Worm (Caenorhabditis elegans) whole organism, L1 larva: ENCODE measurements around the gene T07F10.3.

Source experiments
- Y116A8C.19 ChIP-seq: sonication (generic microtip); optimal IDR thresholded peaks from 2 replicates; lab custom pipeline; 2016; ENCODE audit warnings: missing compliant biosample characterization, missing genetic modification characterization, borderline replicate concordance
- aha-1 ChIP-seq: fragments of 150-350 bp; optimal IDR thresholded peaks from 2 replicates; lab custom pipeline; 2014; ENCODE audit warnings: missing biosample characterization, missing genetic modification characterization
- aly-2 ChIP-seq: fragments of 150-350 bp; optimal IDR thresholded peaks from 2 replicates; lab custom pipeline; 2014; ENCODE audit warnings: missing biosample characterization, missing genetic modification characterization
- blmp-1 ChIP-seq: fragments of 150-350 bp; optimal IDR thresholded peaks from 2 replicates; lab custom pipeline; 2014; ENCODE audit warnings: missing biosample characterization, missing genetic modification characterization
- ceh-63 ChIP-seq: fragments of 200-800 bp; sonication (Bioruptor generic); optimal IDR thresholded peaks from 2 replicates; lab custom pipeline; 2018; ENCODE audit warnings: mild to moderate bottlenecking, missing genetic modification characterization, missing compliant biosample characterization
- ceh-82 ChIP-seq, 3 experiments: fragments of 150-350 bp in 1 of 3; sonication (generic microtip) in 2 of 3; optimal IDR thresholded peaks; 2 replicates each; lab custom pipeline; 2014 to 2017; ENCODE audit warnings: missing biosample characterization in 3 of 3, missing genetic modification characterization in 3 of 3
- ces-1 ChIP-seq: fragments of 150-350 bp; optimal IDR thresholded peaks from 2 replicates; lab custom pipeline; 2014; ENCODE audit warnings: missing biosample characterization, missing genetic modification reagents, missing genetic modification characterization
- dpl-1 ChIP-seq, 3 experiments: fragments of 150-350 bp in 2 of 3; sonication (generic microtip) in 1 of 3; optimal IDR thresholded peaks; 2 replicates each; lab custom pipeline; 2014 to 2017; ENCODE audit warnings: missing biosample characterization in 3 of 3, missing genetic modification characterization in 3 of 3, missing genetic modification reagents in 3 of 3
- dsc-1 ChIP-seq: sonication (generic microtip); optimal IDR thresholded peaks from 2 replicates; lab custom pipeline; 2016; ENCODE audit warnings: mild to moderate bottlenecking, missing genetic modification characterization, missing compliant biosample characterization
- efl-1 ChIP-seq, 4 experiments: fragments of 150-350 bp; optimal IDR thresholded peaks in 3 of 4; peaks in 1 of 4; 1 replicate in 1 of 4; 2 replicates in 3 of 4; lab custom pipeline; 2014; ENCODE audit warnings: missing biosample characterization in 2 of 4, missing genetic modification characterization in 2 of 4, missing genetic modification reagents in 2 of 4
- efl-3 ChIP-seq: fragments of 200-800 bp; sonication (Bioruptor generic); optimal IDR thresholded peaks from 2 replicates; lab custom pipeline; 2018; ENCODE audit warnings: mild to moderate bottlenecking, missing genetic modification characterization, missing compliant biosample characterization
- egl-13 ChIP-seq: sonication (generic microtip); optimal IDR thresholded peaks from 2 replicates; lab custom pipeline; 2016; ENCODE audit warnings: missing genotype, missing genetic modification reagents, missing genetic modification characterization, missing compliant biosample characterization
- egl-27 ChIP-seq, 2 experiments: fragments of 150-350 bp in 1 of 2; sonication (generic microtip); optimal IDR thresholded peaks; 3 replicates each; lab custom pipeline; 2017 to 2018; ENCODE audit warnings: missing biosample characterization in 2 of 2, missing genetic modification characterization in 2 of 2, missing genetic modification reagents in 2 of 2
- elt-2 ChIP-seq: sonication (generic microtip); optimal IDR thresholded peaks from 2 replicates; lab custom pipeline; 2016; ENCODE audit warnings: missing genetic modification characterization, mild to moderate bottlenecking, inconsistent platforms, missing compliant biosample characterization, missing genetic modification reagents
- ets-5 ChIP-seq: fragments of 200-800 bp; sonication (Bioruptor generic); IDR thresholded peaks from 2 replicates; pipeline ENCODE4 v1.3.6; 2022; ENCODE audit warnings: missing genetic modification characterization, missing compliant biosample characterization
- fkh-10 ChIP-seq: sonication (generic microtip); optimal IDR thresholded peaks from 2 replicates; lab custom pipeline; 2017; ENCODE audit warnings: missing biosample characterization, missing genetic modification reagents, missing genetic modification characterization
- fkh-8 ChIP-seq: sonication (generic microtip); optimal IDR thresholded peaks from 2 replicates; lab custom pipeline; 2016; ENCODE audit warnings: mild to moderate bottlenecking, missing genetic modification characterization, missing compliant biosample characterization
- hlh-17 ChIP-seq: fragments of 200-800 bp; sonication (Bioruptor generic); optimal IDR thresholded peaks from 2 replicates; lab custom pipeline; 2018; ENCODE audit warnings: missing genetic modification characterization, mild to moderate bottlenecking, missing compliant biosample characterization, moderate library complexity, borderline replicate concordance
- irx-1 ChIP-seq: sonication (generic microtip); optimal IDR thresholded peaks from 2 replicates; lab custom pipeline; 2016; ENCODE audit warnings: missing genetic modification characterization, missing compliant biosample characterization
- isw-1 ChIP-seq: fragments of 200-800 bp; sonication (Bioruptor generic); IDR thresholded peaks from 2 replicates; pipeline ENCODE4 v1.3.6; 2022; ENCODE audit warnings: missing genetic modification characterization, missing compliant biosample characterization
- jun-1 ChIP-seq: fragments of 150-350 bp; optimal IDR thresholded peaks from 2 replicates; lab custom pipeline; 2014; ENCODE audit warnings: missing biosample characterization, missing genetic modification reagents, missing genetic modification characterization
- lin-13 ChIP-seq: fragments of 150-350 bp; optimal IDR thresholded peaks from 2 replicates; lab custom pipeline; 2014; ENCODE audit warnings: missing biosample characterization, missing genetic modification reagents, missing genetic modification characterization
- lin-14 ChIP-seq: fragments of 200-800 bp; sonication (Bioruptor generic); optimal IDR thresholded peaks from 2 replicates; lab custom pipeline; 2018; ENCODE audit warnings: mild to moderate bottlenecking, missing genetic modification characterization, moderate library complexity, missing compliant biosample characterization
- lin-39 ChIP-seq: fragments of 150-350 bp; optimal IDR thresholded peaks from 2 replicates; lab custom pipeline; 2014; ENCODE audit warnings: missing biosample characterization, missing genetic modification reagents, missing genetic modification characterization
- lsy-2 ChIP-seq, 2 experiments: fragments of 150-350 bp; optimal IDR thresholded peaks; 2 replicates each; lab custom pipeline; 2014; ENCODE audit warnings: missing biosample characterization in 2 of 2, missing genetic modification characterization in 2 of 2
- mab-9 ChIP-seq: fragments of 200-800 bp; sonication (Bioruptor generic); IDR thresholded peaks from 2 replicates; pipeline ENCODE4 v1.3.6; 2022; ENCODE audit warnings: missing genetic modification reagents, missing genetic modification characterization, missing compliant biosample characterization
- mdl-1 ChIP-seq, 2 experiments: fragments of 150-350 bp; optimal IDR thresholded peaks; 2 replicates each; lab custom pipeline; 2014 to 2017; ENCODE audit warnings: missing biosample characterization in 2 of 2, missing genetic modification characterization in 2 of 2, inconsistent platforms in 1 of 2
- mef-2 ChIP-seq: fragments of 150-350 bp; optimal IDR thresholded peaks from 2 replicates; lab custom pipeline; 2014; ENCODE audit warnings: missing biosample characterization, missing genetic modification characterization
- mep-1 ChIP-seq: fragments of 150-350 bp; optimal IDR thresholded peaks from 2 replicates; lab custom pipeline; 2014; ENCODE audit warnings: missing biosample characterization, missing genetic modification characterization
- nhr-11 ChIP-seq: fragments of 150-350 bp; optimal IDR thresholded peaks from 2 replicates; lab custom pipeline; 2014; ENCODE audit warnings: missing biosample characterization, missing genetic modification characterization
- nhr-12 ChIP-seq: sonication (generic microtip); optimal IDR thresholded peaks from 2 replicates; lab custom pipeline; 2017; ENCODE audit warnings: missing biosample characterization, missing genetic modification characterization
- nhr-19 ChIP-seq: fragments of 200-800 bp; sonication (Bioruptor generic); conservative IDR thresholded peaks from 2 replicates; pipeline ENCODE4 v1.3.6; 2022; ENCODE audit warnings: missing genetic modification characterization, missing compliant biosample characterization
- nhr-20 ChIP-seq: sonication (generic microtip); optimal IDR thresholded peaks from 2 replicates; lab custom pipeline; 2016; ENCODE audit warnings: mild to moderate bottlenecking, missing genetic modification characterization, missing compliant biosample characterization
- nhr-237 ChIP-seq: fragments of 150-350 bp; optimal IDR thresholded peaks from 2 replicates; lab custom pipeline; 2014; ENCODE audit warnings: missing biosample characterization, missing genetic modification characterization
- nhr-28 ChIP-seq: fragments of 150-350 bp; optimal IDR thresholded peaks from 2 replicates; lab custom pipeline; 2014; ENCODE audit warnings: missing biosample characterization, missing genetic modification characterization
- nhr-47 ChIP-seq: sonication (generic microtip); optimal IDR thresholded peaks from 2 replicates; lab custom pipeline; 2016; ENCODE audit warnings: mild to moderate bottlenecking, missing genetic modification characterization, moderate library complexity, missing compliant biosample characterization
- nhr-71 ChIP-seq: sonication (generic microtip); optimal IDR thresholded peaks from 2 replicates; lab custom pipeline; 2016; ENCODE audit warnings: mild to moderate bottlenecking, missing genetic modification characterization, moderate library complexity, missing compliant biosample characterization
- nhr-76 ChIP-seq: sonication (generic microtip); optimal IDR thresholded peaks from 2 replicates; lab custom pipeline; 2017; ENCODE audit warnings: missing biosample characterization, missing genetic modification characterization
- nhr-77 ChIP-seq: fragments of 150-350 bp; optimal IDR thresholded peaks from 2 replicates; lab custom pipeline; 2014; ENCODE audit warnings: missing biosample characterization, missing genetic modification characterization
- nhr-85 ChIP-seq: sonication (generic microtip); peaks from one replicate; lab custom pipeline; 2016; ENCODE audit warnings: missing genetic modification characterization, inconsistent platforms, missing compliant biosample characterization
- pag-3 ChIP-seq: sonication (generic microtip); optimal IDR thresholded peaks from 2 replicates; lab custom pipeline; 2017; ENCODE audit warnings: missing genetic modification characterization, mild to moderate bottlenecking, missing compliant biosample characterization, antibody characterized with exemption, borderline replicate concordance; ENCODE audit not compliant: insufficient read depth
- pqm-1 ChIP-seq: sonication (generic microtip); optimal IDR thresholded peaks from 3 replicates; lab custom pipeline; 2017; ENCODE audit warnings: missing biosample characterization, missing genetic modification characterization
- rnt-1 ChIP-seq: sonication (generic microtip); optimal IDR thresholded peaks from 2 replicates; lab custom pipeline; 2016; ENCODE audit warnings: mild to moderate bottlenecking, missing genetic modification characterization, moderate library complexity, missing compliant biosample characterization
- skn-1 ChIP-seq: fragments of 150-350 bp; optimal IDR thresholded peaks from 2 replicates; lab custom pipeline; 2014; ENCODE audit warnings: missing biosample characterization, missing genetic modification characterization
- snpc-4 ChIP-seq: fragments of 150-350 bp; optimal IDR thresholded peaks from 2 replicates; lab custom pipeline; 2014; ENCODE audit warnings: missing biosample characterization, missing genetic modification characterization
- snu-23 ChIP-seq: sonication (generic microtip); optimal IDR thresholded peaks from 2 replicates; lab custom pipeline; 2016; ENCODE audit warnings: missing genetic modification characterization, missing compliant biosample characterization
- sptf-1 ChIP-seq: fragments of 150-350 bp; optimal IDR thresholded peaks from 2 replicates; lab custom pipeline; 2014; ENCODE audit warnings: missing biosample characterization, missing genetic modification characterization
- sup-37 ChIP-seq: fragments of 200-800 bp; sonication (Bioruptor generic); optimal IDR thresholded peaks from 2 replicates; lab custom pipeline; 2018; ENCODE audit warnings: mild to moderate bottlenecking, missing genetic modification characterization, missing compliant biosample characterization
- swsn-7 ChIP-seq: sonication (generic microtip); optimal IDR thresholded peaks from 2 replicates; lab custom pipeline; 2016; ENCODE audit warnings: missing genetic modification characterization, missing compliant biosample characterization
- tbx-2 ChIP-seq: sonication (generic microtip); optimal IDR thresholded peaks from 2 replicates; lab custom pipeline; 2016; ENCODE audit warnings: missing genetic modification characterization, missing compliant biosample characterization
- unc-62 ChIP-seq: fragments of 150-350 bp; optimal IDR thresholded peaks from 2 replicates; lab custom pipeline; 2014; ENCODE audit warnings: missing biosample characterization, missing genetic modification reagents, missing genetic modification characterization
- unc-98 ChIP-seq: fragments of 200-800 bp; sonication (Bioruptor generic); IDR thresholded peaks from 2 replicates; pipeline ENCODE4 v1.3.6; 2022; ENCODE audit warnings: missing genetic modification characterization, missing compliant biosample characterization
- ztf-4 ChIP-seq: fragments of 150-350 bp; optimal IDR thresholded peaks from 2 replicates; lab custom pipeline; 2014; ENCODE audit warnings: missing biosample characterization, missing genetic modification characterization

Gene T07F10.3

ce11 chrV:12869948-12870347, at the start of gene T07F10.3:
T07F10.3 (minus strand) TSS chrV:12870045.
- TF ChIP-seq nhr-76 (tag; lab: Kevin White, UChicago) (peak; percentile 8), Y116A8C.19 (tag; lab: Kevin White, UChicago) (peak; percentile 94), efl-1 (optimal IDR thresholded peaks at IDR 0.05; lab: Kevin White, UChicago) (peak; percentile 87 to 99), efl-1 (GFP tag; optimal IDR thresholded peaks at IDR 0.05 in 1 of 2; lab: Kevin White, UChicago) (peak; percentile 98 to 100), swsn-7 (tag; lab: Kevin White, UChicago) (peak; percentile 95), irx-1 (tag; lab: Kevin White, UChicago) (peak; percentile 99), ztf-4 (tag; lab: Kevin White, UChicago) (peak; percentile 42), dsc-1 (tag; lab: Kevin White, UChicago) (peak; percentile 98), tbx-2 (peak; percentile 98), nhr-237 (tag; lab: Kevin White, UChicago) (peak; percentile 48), jun-1 (tag; lab: Kevin White, UChicago) (peak; percentile 73), dpl-1 (GFP tag; optimal IDR thresholded peaks at IDR 0.05; lab: Kevin White, UChicago) (peak; percentile 96 to 98 (median 98)), aly-2 (tag; lab: Kevin White, UChicago) (peak; percentile 57), unc-98 (GFP tag; lab: Robert Waterston, UW) (peak; percentile 90), sup-37 (GFP tag; lab: Kevin White, UChicago) (peak; percentile 89), nhr-12 (no peak), ceh-82 (tag; optimal IDR thresholded peaks at IDR 0.05; lab: Kevin White, UChicago) (peak; percentile 85 to 92 (median 91)), blmp-1 (peak; percentile 76), ceh-63 (GFP tag; lab: Kevin White, UChicago) (peak; percentile 88), mep-1 (tag; lab: Kevin White, UChicago) (peak; percentile 88), nhr-47 (peak; percentile 98), nhr-20 (peak; percentile 96), aha-1 (no peak), nhr-85 (tag; lab: Kevin White, UChicago) (peak; percentile 99), ets-5 (no peak), nhr-19 (GFP tag; lab: Robert Waterston, UW) (peak; percentile 95), rnt-1 (tag; lab: Kevin White, UChicago) (peak; percentile 100), lsy-2 (tag; optimal IDR thresholded peaks at IDR 0.05; lab: Kevin White, UChicago) (peak; percentile 87 to 93), pag-3 (no peak), snu-23 (GFP tag; lab: Kevin White, UChicago) (peak; percentile 94), mab-9 (GFP tag; lab: Robert Waterston, UW) (peak; percentile 91), nhr-28 (tag; lab: Kevin White, UChicago) (peak; percentile 16), snpc-4 (tag; lab: Kevin White, UChicago) (peak; percentile 78), efl-3 (GFP tag; lab: Kevin White, UChicago) (peak; percentile 90), nhr-11 (tag; lab: Kevin White, UChicago) (peak; percentile 71), sptf-1 (no peak), lin-39 (tag; lab: Kevin White, UChicago) (peak; percentile 84), fkh-8 (tag; lab: Kevin White, UChicago) (peak; percentile 90), ces-1 (no peak), mdl-1 (tag; optimal IDR thresholded peaks at IDR 0.05; lab: Kevin White, UChicago) (peak in 1 of 2 experiments; percentile 75), mef-2 (no peak), isw-1 (GFP tag; lab: Robert Waterston, UW) (peak; percentile 92), hlh-17 (GFP tag; lab: Kevin White, UChicago) (peak; percentile 95), elt-2 (tag; lab: Kevin White, UChicago) (peak; percentile 92), nhr-77 (tag; lab: Kevin White, UChicago) (peak; percentile 46), egl-13 (tag; lab: Kevin White, UChicago) (peak; percentile 98), pqm-1 (tag; lab: Kevin White, UChicago) (no peak), lin-14 (peak; percentile 94), lin-13 (GFP tag; lab: Kevin White, UChicago) (peak; percentile 80), egl-27 (tag; optimal IDR thresholded peaks at IDR 0.05; lab: Kevin White, UChicago) (no peak), nhr-71 (tag; lab: Kevin White, UChicago) (peak; percentile 97), fkh-10 (GFP tag; lab: Kevin White, UChicago) (peak; percentile 8), unc-62 (no peak), skn-1 (tag; lab: Kevin White, UChicago) (peak; percentile 88)
